Worm (Caenorhabditis elegans): ENCODE measurements around the gene unc-46.

Gene unc-46

DNA sequence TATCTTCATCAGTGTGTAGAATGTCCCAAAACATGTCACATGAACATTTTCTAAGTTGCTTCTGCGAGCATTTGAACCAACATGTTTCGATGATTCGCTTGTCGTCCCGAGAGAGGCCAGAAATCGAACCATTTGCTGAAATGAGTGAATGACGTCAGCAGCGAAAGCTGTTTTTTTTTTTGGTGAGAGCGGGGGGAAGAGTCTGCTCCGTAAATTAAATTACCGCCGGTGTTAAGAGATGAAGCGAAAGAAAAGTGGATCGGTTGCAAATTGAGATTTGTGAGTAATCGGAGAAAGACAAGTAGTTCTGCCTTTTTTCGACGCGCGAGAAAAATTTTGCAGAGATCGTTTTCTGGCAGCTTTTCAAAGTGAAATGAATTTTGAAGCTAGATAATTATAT lies 10.5 kb downstream of the unc-46 start:
- TF ChIP-seq zfh-2 (GFP tag; conservative IDR thresholded peaks at IDR 0.05) (peak; percentile 21; the same call in 1 of the 2 replicates), akir-1 (GFP tag; optimal IDR thresholded peaks at IDR 0.05) (no peak), nfya-1 (tag; optimal IDR thresholded peaks at IDR 0.05; ENCODE audit: borderline replicate concordance, insufficient read depth) (no peak)

DNA sequence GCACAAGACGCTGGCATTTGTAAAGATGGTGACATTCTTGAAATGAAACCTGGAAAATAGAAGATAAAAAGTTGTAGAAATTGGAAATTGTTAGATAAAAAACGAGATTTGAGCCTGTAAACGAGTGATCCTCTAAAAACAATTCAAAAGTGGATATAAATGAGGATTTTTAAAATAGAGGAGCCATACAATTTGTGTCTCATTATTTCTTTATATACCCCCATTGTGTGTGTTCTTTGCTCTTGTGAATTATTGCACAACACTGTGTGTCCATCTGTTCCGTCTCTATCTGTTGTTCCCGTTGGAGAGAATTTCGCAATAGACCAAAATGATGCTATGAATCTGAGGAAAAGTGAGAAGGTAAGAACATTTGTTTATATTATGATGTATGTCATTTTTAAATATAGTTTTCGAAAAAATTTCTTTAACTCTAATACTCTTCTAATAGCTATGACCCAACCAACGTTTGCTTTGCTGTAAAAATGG lies 11.9 kb downstream of the unc-46 start, which contains the start of gene Y58A7A.5:
TSS of gene Y58A7A.5 (minus strand) at position 51 of the 486 bp plus-strand sequence.
- no peak for TF ChIP-seq attf-3 (GFP tag; conservative IDR thresholded peaks at IDR 0.05)
- no peak for TF ChIP-seq repo-1 (tag; optimal IDR thresholded peaks at IDR 0.05)
- TF ChIP-seq dpl-1 (GFP tag; optimal IDR thresholded peaks at IDR 0.05): no peak
- no peak for TF ChIP-seq hrde-1 (tag; optimal IDR thresholded peaks at IDR 0.05; ENCODE audit: borderline replicate concordance)
- TF ChIP-seq F23B12.7 (tag; optimal IDR thresholded peaks at IDR 0.05; ENCODE audit: insufficient read depth): no peak
- TF ChIP-seq nhr-179 (tag; optimal IDR thresholded peaks at IDR 0.05): no peak
- peak; percentile 16 for TF ChIP-seq attf-5 (GFP tag; optimal IDR thresholded peaks at IDR 0.05)
- TF ChIP-seq cebp-1 (GFP tag; IDR thresholded peaks at IDR 0.05): peak; percentile 94
- TF ChIP-seq cebp-1 (tag; optimal IDR thresholded peaks at IDR 0.05): peak; percentile 99
- TF ChIP-seq nhr-80 (tag; optimal IDR thresholded peaks at IDR 0.05): peak; percentile 9
- no peak for TF ChIP-seq mxl-1 (tag; optimal IDR thresholded peaks at IDR 0.05)

DNA sequence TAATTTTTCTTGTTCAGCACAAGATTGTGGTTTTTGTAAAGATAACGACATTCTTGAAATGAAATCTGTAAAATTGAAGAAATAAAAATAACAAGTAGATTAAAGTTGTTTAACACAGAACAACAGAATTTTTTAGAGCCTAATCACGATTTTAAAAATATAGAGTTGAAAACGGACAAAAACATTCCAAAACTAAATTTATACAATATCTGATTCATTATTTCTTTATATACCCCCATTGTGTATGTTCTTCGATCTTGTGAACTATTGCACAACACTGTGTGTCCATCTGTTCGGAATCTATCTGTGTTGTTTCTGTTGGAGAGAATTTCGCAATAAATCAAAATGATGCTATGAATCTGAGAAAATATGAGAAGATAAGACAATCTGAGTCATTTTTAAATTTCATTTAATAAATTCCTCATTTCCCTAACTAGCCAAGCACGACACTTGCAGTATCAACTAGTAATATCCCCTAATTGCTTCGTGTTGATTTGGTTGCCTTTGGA lies 13.8 kb downstream of the unc-46 start, which contains the start of gene Y58A7A.4:
TSS of gene Y58A7A.4 (minus strand) at position 51 of the 509 bp plus-strand sequence.
- TF ChIP-seq ceh-27 (GFP tag; optimal IDR thresholded peaks at IDR 0.05) (no peak), cebp-1 (GFP tag; IDR thresholded peaks at IDR 0.05) (peak; percentile 68; the same call in 1 of the 2 replicates), cebp-1 (tag; optimal IDR thresholded peaks at IDR 0.05) (peak; percentile 90)

DNA sequence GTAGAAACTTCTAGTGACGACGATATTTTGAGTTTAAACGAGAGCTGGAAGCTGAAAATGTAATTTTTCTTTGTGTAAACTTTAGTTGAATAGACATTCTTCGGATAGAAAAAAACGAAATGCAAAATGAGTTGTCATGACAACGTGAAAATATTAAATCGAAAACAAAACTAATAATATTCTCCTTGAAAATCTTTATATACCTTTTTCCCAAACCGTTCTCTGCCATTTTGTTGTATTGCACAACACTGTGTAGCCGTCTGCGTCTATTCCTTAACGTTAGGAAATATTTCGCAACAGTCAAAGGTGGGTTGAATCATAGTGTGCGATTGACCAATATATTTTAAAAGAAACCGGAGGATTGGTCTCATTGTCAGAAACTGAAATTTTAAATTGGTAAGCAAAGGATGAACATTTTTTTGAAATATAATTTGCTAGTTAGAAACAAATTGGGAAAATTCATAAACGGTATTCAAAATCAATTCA lies 17.9 kb downstream of the unc-46 start, which contains the start of gene Y58A7A.3:
TSS of gene Y58A7A.3 (minus strand) at position 51 of the 486 bp plus-strand sequence.
- TF ChIP-seq hlh-26 (GFP tag; conservative IDR thresholded peaks at IDR 0.05): no peak
- TF ChIP-seq lin-40 (tag; optimal IDR thresholded peaks at IDR 0.05): peak; percentile 8
- TF ChIP-seq Y53G8AR.9 (GFP tag; conservative IDR thresholded peaks at IDR 0.05): no peak
- no peak for TF ChIP-seq F23B12.7 (tag; optimal IDR thresholded peaks at IDR 0.05; ENCODE audit: insufficient read depth)
- no peak for TF ChIP-seq nhr-179 (tag; optimal IDR thresholded peaks at IDR 0.05)
- no peak for TF ChIP-seq repo-1 (tag; optimal IDR thresholded peaks at IDR 0.05)
- TF ChIP-seq madf-6 (GFP tag; IDR thresholded peaks at IDR 0.05): no peak
- no peak for TF ChIP-seq C17E4.6 (GFP tag; IDR thresholded peaks at IDR 0.05)
- no peak for TF ChIP-seq die-1 (tag; optimal IDR thresholded peaks at IDR 0.05)
- TF ChIP-seq attf-5 (GFP tag; optimal IDR thresholded peaks at IDR 0.05): peak; percentile 88
- peak; percentile 99 for TF ChIP-seq cebp-1 (GFP tag; IDR thresholded peaks at IDR 0.05)
- TF ChIP-seq cebp-1 (tag; optimal IDR thresholded peaks at IDR 0.05): peak; percentile 99
- peak; percentile 72; the same call in 1 of the 2 replicates for TF ChIP-seq hmg-1.2 (GFP tag; IDR thresholded peaks at IDR 0.05)
- no peak for TF ChIP-seq egrh-3 (GFP tag; IDR thresholded peaks at IDR 0.05)
- no peak for TF ChIP-seq lir-1 (GFP tag; conservative IDR thresholded peaks at IDR 0.05)
- TF ChIP-seq athp-1 (tag; optimal IDR thresholded peaks at IDR 0.05): no peak
- no peak for TF ChIP-seq tlf-1 (GFP tag; optimal IDR thresholded peaks at IDR 0.05)
- TF ChIP-seq K12H6.12 (tag; optimal IDR thresholded peaks at IDR 0.05): peak; percentile 6
- no peak for TF ChIP-seq mes-4 (tag; optimal IDR thresholded peaks at IDR 0.05)
- no peak for TF ChIP-seq rcor-1 (GFP tag; IDR thresholded peaks at IDR 0.05)
- TF ChIP-seq F57A8.1 (GFP tag; optimal IDR thresholded peaks at IDR 0.05): no peak
- TF ChIP-seq lin-54 (GFP tag; optimal IDR thresholded peaks at IDR 0.05): peak; percentile 12
- no peak for TF ChIP-seq ztf-18 (tag; optimal IDR thresholded peaks at IDR 0.05)
- TF ChIP-seq D2030.7 (GFP tag; IDR thresholded peaks at IDR 0.05): no peak
- TF ChIP-seq nhr-80 (tag; optimal IDR thresholded peaks at IDR 0.05): peak; percentile 69

Data from whole organism, young adult.